Fruit fly (Drosophila melanogaster) whole organism, prepupa: Measurements from ENCODE around the gene CG10000.
"Not testable (repeated sequence)": the region's sequence is repeated elsewhere in the genome, so short reads cannot be mapped to it uniquely, and the experiment has no call there.

ENCODE experiments used
- Blimp-1 ChIP-seq: fragments of 200-800 bp; sonication (Bioruptor generic); optimal IDR thresholded peaks from 3 replicates; lab custom pipeline; 2017; ENCODE audit warnings: missing biosample characterization, missing genetic modification characterization, mild to moderate bottlenecking, moderate library complexity, missing genetic modification reagents
- CG10631 ChIP-seq: fragments of 200-800 bp; sonication (Bioruptor generic); optimal IDR thresholded peaks from 2 replicates; lab custom pipeline; 2016; ENCODE audit warnings: missing biosample characterization, missing genetic modification characterization
- CG10669 ChIP-seq: fragments of 200-800 bp; sonication (Bioruptor generic); optimal IDR thresholded peaks from 3 replicates; lab custom pipeline; 2018; ENCODE audit warnings: missing biosample characterization, mild to moderate bottlenecking, missing genetic modification characterization, moderate library complexity
- CG11762 ChIP-seq: fragments of 200-800 bp; sonication (Bioruptor generic); optimal IDR thresholded peaks from 3 replicates; lab custom pipeline; 2016; ENCODE audit warnings: missing biosample characterization, missing genetic modification characterization; ENCODE audit not compliant: insufficient read depth
- CG11902 ChIP-seq: fragments of 200-800 bp; sonication (Bioruptor generic); optimal IDR thresholded peaks from 3 replicates; lab custom pipeline; 2016; ENCODE audit warnings: missing biosample characterization, missing genetic modification characterization
- CG15336 ChIP-seq: fragments of 200-800 bp; sonication (Bioruptor generic); IDR thresholded peaks from 2 replicates; pipeline ENCODE4 v1.3.6; 2022; ENCODE audit warnings: missing biosample characterization, missing genetic modification characterization
- CG16779 ChIP-seq: fragments of 200-800 bp; sonication (Bioruptor generic); optimal IDR thresholded peaks from 3 replicates; lab custom pipeline; 2017; ENCODE audit warnings: missing biosample characterization, mild to moderate bottlenecking, missing genetic modification characterization
- CG32006 ChIP-seq: fragments of 200-800 bp; sonication (Bioruptor generic); optimal IDR thresholded peaks from 3 replicates; lab custom pipeline; 2017; ENCODE audit warnings: missing biosample characterization, mild to moderate bottlenecking, missing genetic modification characterization
- CG34406 ChIP-seq: fragments of 200-800 bp; sonication (Bioruptor generic); optimal IDR thresholded peaks from 3 replicates; lab custom pipeline; 2016; ENCODE audit warnings: missing biosample characterization, missing genetic modification characterization
- CG6163 ChIP-seq: fragments of 200-800 bp; sonication (Bioruptor generic); IDR thresholded peaks from 3 replicates; pipeline ENCODE4 v1.3.6; 2022; ENCODE audit warnings: missing biosample characterization, missing genetic modification characterization
- CG6792 ChIP-seq: fragments of 200-800 bp; sonication (Bioruptor generic); optimal IDR thresholded peaks from 3 replicates; lab custom pipeline; 2016; ENCODE audit warnings: missing biosample characterization, missing genetic modification characterization
- CG8119 ChIP-seq: fragments of 200-800 bp; sonication (Bioruptor generic); IDR thresholded peaks from 3 replicates; pipeline ENCODE4 v1.3.6; 2022; ENCODE audit warnings: missing biosample characterization, missing genetic modification characterization
- CG8319 ChIP-seq: fragments of 200-800 bp; sonication (Bioruptor generic); optimal IDR thresholded peaks from 3 replicates; lab custom pipeline; 2016; ENCODE audit warnings: missing biosample characterization, missing genetic modification characterization
- CG9139 ChIP-seq: fragments of 200-800 bp; sonication (Bioruptor generic); optimal IDR thresholded peaks from 3 replicates; lab custom pipeline; 2017; ENCODE audit warnings: missing biosample characterization, mild to moderate bottlenecking, missing genetic modification characterization
- Eip93F ChIP-seq: fragments of 200-800 bp; sonication (Bioruptor generic); optimal IDR thresholded peaks from 2 replicates; lab custom pipeline; 2016; ENCODE audit warnings: missing biosample characterization, mild to moderate bottlenecking, missing genetic modification characterization
- Gug ChIP-seq: fragments of 200-800 bp; sonication (Bioruptor generic); IDR thresholded peaks from 2 replicates; pipeline ENCODE4 v1.3.6; 2022; ENCODE audit warnings: missing biosample characterization, missing genetic modification characterization
- Hr39 ChIP-seq: fragments of 200-800 bp; sonication (Bioruptor generic); optimal IDR thresholded peaks from 2 replicates; lab custom pipeline; 2016; ENCODE audit warnings: missing biosample characterization, missing genetic modification characterization
- Hr4 ChIP-seq: fragments of 200-800 bp; sonication (Bioruptor generic); optimal IDR thresholded peaks from 3 replicates; lab custom pipeline; 2016; ENCODE audit warnings: missing biosample characterization, missing genetic modification characterization
- Lpt ChIP-seq: fragments of 200-800 bp; sonication (Bioruptor generic); optimal IDR thresholded peaks from 3 replicates; lab custom pipeline; 2016; ENCODE audit warnings: missing biosample characterization, missing genetic modification characterization
- Met ChIP-seq: fragments of 200-800 bp; sonication (Bioruptor generic); optimal IDR thresholded peaks from 3 replicates; lab custom pipeline; 2016; ENCODE audit warnings: missing biosample characterization, missing genetic modification characterization
- OdsH ChIP-seq: fragments of 200-800 bp; sonication (Bioruptor generic); optimal IDR thresholded peaks from 3 replicates; lab custom pipeline; 2016; ENCODE audit warnings: missing biosample characterization, missing genetic modification characterization
- Sox102F ChIP-seq: fragments of 200-800 bp; sonication (Bioruptor generic); optimal IDR thresholded peaks from 2 replicates; lab custom pipeline; 2016; ENCODE audit warnings: missing biosample characterization, mild to moderate bottlenecking, missing genetic modification characterization
- achi ChIP-seq: fragments of 200-800 bp; sonication (Bioruptor generic); optimal IDR thresholded peaks from 3 replicates; lab custom pipeline; 2016; ENCODE audit warnings: missing biosample characterization, missing genetic modification characterization
- cyc ChIP-seq: fragments of 200-800 bp; sonication (Bioruptor generic); optimal IDR thresholded peaks from 3 replicates; lab custom pipeline; 2016; ENCODE audit warnings: missing biosample characterization, missing genetic modification characterization
- dac ChIP-seq: fragments of 200-800 bp; sonication (Bioruptor generic); optimal IDR thresholded peaks from 2 replicates; lab custom pipeline; 2017; ENCODE audit warnings: missing biosample characterization, mild to moderate bottlenecking, missing genetic modification characterization
- eg ChIP-seq: fragments of 200-800 bp; sonication (Bioruptor generic); IDR thresholded peaks from 3 replicates; pipeline ENCODE4 v1.3.6; 2022; ENCODE audit warnings: missing biosample characterization, missing genetic modification characterization
- esn ChIP-seq: fragments of 200-800 bp; sonication (Bioruptor generic); optimal IDR thresholded peaks from 2 replicates; lab custom pipeline; 2016; ENCODE audit warnings: missing biosample characterization, mild to moderate bottlenecking, missing genetic modification characterization, moderate library complexity
- fkh ChIP-seq: fragments of 200-800 bp; sonication (Bioruptor generic); optimal IDR thresholded peaks from 3 replicates; lab custom pipeline; 2017; ENCODE audit warnings: missing biosample characterization, mild to moderate bottlenecking, missing genetic modification characterization, moderate library complexity
- net ChIP-seq: fragments of 200-800 bp; sonication (Bioruptor generic); optimal IDR thresholded peaks from 3 replicates; lab custom pipeline; 2016; ENCODE audit warnings: missing biosample characterization, missing genetic modification characterization
- pdm3 ChIP-seq: fragments of 200-800 bp; sonication (Bioruptor generic); optimal IDR thresholded peaks from 3 replicates; lab custom pipeline; 2016; ENCODE audit warnings: missing biosample characterization, missing genetic modification characterization
- spab ChIP-seq: fragments of 200-800 bp; sonication (Bioruptor generic); optimal IDR thresholded peaks from 2 replicates; lab custom pipeline; 2017; ENCODE audit warnings: missing biosample characterization, mild to moderate bottlenecking, missing genetic modification characterization, missing genetic modification reagents
- svp ChIP-seq: fragments of 200-800 bp; sonication (Bioruptor generic); peaks from one replicate; lab custom pipeline; 2016; ENCODE audit warnings: missing biosample characterization, missing genetic modification characterization

CG10000 gene

dm6 chr3R:28751611-28752129, at the start of gene CG10000:
Gene CG10000 (minus strand): TSS chr3R:28751661.
- TF ChIP-seq CG32006 (GFP tag; lab: Kevin White, UChicago), result no peak
- no peak for TF ChIP-seq esn (GFP tag; lab: Kevin White, UChicago)
- peak; percentile 59 for TF ChIP-seq fkh (GFP tag; lab: Kevin White, UChicago)

- TF ChIP-seq Sox102F (GFP tag; lab: Kevin White, UChicago) (no peak), CG6792 (GFP tag; lab: Kevin White, UChicago) (no peak)
Measured at dm6 chr3R:28790222-28790621, 38.8 kb upstream of the CG10000 start, which contains the start of gene intr. Gene intr (plus strand): TSS chr3R:28790522.

DNA sequence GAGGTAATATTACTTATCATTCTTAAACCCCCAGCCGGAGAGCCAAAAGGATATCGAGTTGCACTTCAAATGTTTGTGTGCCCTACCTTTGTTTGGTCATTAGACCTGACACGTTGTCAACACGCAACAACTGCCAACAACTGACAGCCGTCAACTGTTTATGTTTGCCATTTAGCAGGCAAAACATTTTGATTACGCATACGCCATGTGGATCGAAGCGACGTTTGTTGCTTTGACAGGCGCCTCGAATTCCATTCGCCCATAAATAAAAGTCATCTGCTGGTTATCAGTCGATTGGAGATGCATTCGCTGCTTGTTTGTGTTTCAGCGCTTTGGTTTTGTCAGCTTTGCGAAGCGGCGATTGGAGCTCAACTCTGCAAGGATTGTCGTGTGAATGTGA, 37.9 kb upstream of the CG10000 start, which contains the start of gene CG34295:
Gene CG34295 (plus strand): TSS at position 301 of the 400 bp plus-strand sequence.
- no peak for TF ChIP-seq achi (GFP tag; lab: Kevin White, UChicago)
- TF ChIP-seq CG11902 (GFP tag; lab: Kevin White, UChicago), result no peak
- no peak for TF ChIP-seq CG6163 (GFP tag; lab: Robert Waterston, UW)
- TF ChIP-seq Hr39 (GFP tag; lab: Kevin White, UChicago), result no peak
- no peak for TF ChIP-seq CG11762 (GFP tag; lab: Kevin White, UChicago)
- TF ChIP-seq spab (GFP tag; lab: Kevin White, UChicago), result no peak
- TF ChIP-seq svp (GFP tag; lab: Kevin White, UChicago), result no peak
- TF ChIP-seq Gug, result no peak
- TF ChIP-seq CG34406, result no peak
- no peak for TF ChIP-seq Lpt (GFP tag; lab: Kevin White, UChicago)
- TF ChIP-seq CG10669 (GFP tag; lab: Kevin White, UChicago), result no peak
- TF ChIP-seq CG8119 (GFP tag; lab: Robert Waterston, UW), result no peak
- no peak for TF ChIP-seq Hr4 (GFP tag; lab: Kevin White, UChicago)
- no peak for TF ChIP-seq CG8319 (GFP tag; lab: Kevin White, UChicago)
- no peak for TF ChIP-seq CG9139 (GFP tag; lab: Kevin White, UChicago)
- no peak for TF ChIP-seq OdsH (GFP tag; lab: Kevin White, UChicago)
- TF ChIP-seq, all 60 proteins: peak for 0

dm6 chr3R:28775703-28776102, 24.2 kb upstream of the CG10000 start:
- TF ChIP-seq net (GFP tag; lab: Kevin White, UChicago) (no peak), svp (GFP tag; lab: Kevin White, UChicago) (no peak), CG10669 (GFP tag; lab: Kevin White, UChicago) (no peak), CG6792 (GFP tag; lab: Kevin White, UChicago) (no peak), pdm3 (GFP tag; lab: Kevin White, UChicago) (no peak), Blimp-1 (no peak), eg (no peak), Eip93F (no peak), dac (GFP tag; lab: Kevin White, UChicago) (no peak), CG15336 (GFP tag; lab: Robert Waterston, UW) (no peak), Hr39 (GFP tag; lab: Kevin White, UChicago) (no peak), cyc (GFP tag; lab: Kevin White, UChicago) (no peak)

DNA sequence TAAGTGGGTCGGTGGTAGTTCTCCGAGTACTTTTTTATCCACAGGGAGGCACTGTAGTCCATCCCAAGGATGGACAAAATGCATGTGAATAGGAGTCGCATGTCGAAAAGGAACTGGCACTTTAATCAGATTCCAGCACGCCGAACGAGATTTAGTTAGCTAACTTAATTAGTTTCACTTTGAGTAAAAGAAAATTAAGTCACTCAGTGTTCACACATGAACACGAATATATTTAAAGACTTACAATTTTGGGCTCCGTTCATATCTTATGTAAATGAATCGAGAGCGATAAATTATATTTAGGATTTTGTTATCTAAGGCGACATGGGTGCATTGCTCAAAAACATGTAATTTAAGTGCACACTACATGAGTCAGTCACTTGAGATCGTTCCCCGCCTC, 6.7 kb upstream of the CG10000 start, which contains the start of gene aqrs:
Gene aqrs (minus strand): TSS at position 101 of the 400 bp plus-strand sequence.
- not testable (repeated sequence) for TF ChIP-seq CG16779; CG10631 (GFP tag; lab: Kevin White, UChicago); Met (GFP tag; lab: Kevin White, UChicago)
